Worm (Caenorhabditis elegans) whole organism, young adult: ENCODE data around the gene cyp-13A7.

Source experiments
- B0035.1 ChIP-seq: sonication (generic microtip); optimal IDR thresholded peaks from 2 replicates; lab custom pipeline; 2016; ENCODE audit warnings: missing genetic modification characterization, mild to moderate bottlenecking, missing compliant biosample characterization, missing genotype, missing genetic modification reagents
- Y67H2A.10 ChIP-seq: fragments of 200-800 bp; sonication (Bioruptor generic); conservative IDR thresholded peaks from 2 replicates; pipeline ENCODE4 v1.3.6; 2022; ENCODE audit warnings: missing genetic modification reagents, missing genetic modification characterization, missing compliant biosample characterization
- ama-1 ChIP-seq, 3 experiments: fragments of 150-350 bp in 1 of 3; sonication (generic microtip) in 2 of 3; optimal IDR thresholded peaks; 2 replicates each; lab custom pipeline; 2014 to 2018; ENCODE audit warnings: missing biosample characterization in 2 of 3, missing genetic modification characterization in 2 of 3, missing genetic modification reagents in 2 of 3
- aptf-2 ChIP-seq: fragments of 200-800 bp; sonication (Bioruptor generic); conservative IDR thresholded peaks from 2 replicates; pipeline ENCODE4 v1.3.6; 2022; ENCODE audit warnings: missing genetic modification reagents, missing genetic modification characterization, missing compliant biosample characterization
- attf-5 ChIP-seq: fragments of 200-800 bp; sonication (Bioruptor generic); optimal IDR thresholded peaks from 2 replicates; lab custom pipeline; 2018; ENCODE audit warnings: mild to moderate bottlenecking, missing genetic modification characterization, missing compliant biosample characterization
- ceh-79 ChIP-seq: sonication (generic microtip); optimal IDR thresholded peaks from 2 replicates; lab custom pipeline; 2017; ENCODE audit warnings: mild to moderate bottlenecking, missing genetic modification characterization, missing compliant biosample characterization
- die-1 ChIP-seq: sonication (generic microtip); optimal IDR thresholded peaks from 2 replicates; lab custom pipeline; 2016; ENCODE audit warnings: missing genotype, mild to moderate bottlenecking, missing genetic modification characterization, missing compliant biosample characterization
- dpff-1 ChIP-seq: sonication (generic microtip); optimal IDR thresholded peaks from 2 replicates; lab custom pipeline; 2017; ENCODE audit warnings: mild to moderate bottlenecking, missing genetic modification characterization, missing compliant biosample characterization
- dpl-1 ChIP-seq: fragments of 150-350 bp; optimal IDR thresholded peaks from 2 replicates; lab custom pipeline; 2014; ENCODE audit warnings: missing biosample characterization, missing genetic modification reagents, missing genetic modification characterization
- pha-4 ChIP-seq: fragments of 150-350 bp; sonication (generic microtip); optimal IDR thresholded peaks from 2 replicates; lab custom pipeline; 2014; ENCODE audit warnings: missing biosample characterization, missing genetic modification reagents, missing genetic modification characterization
- ztf-28 ChIP-seq: fragments of 200-800 bp; sonication (Bioruptor generic); IDR thresholded peaks from 2 replicates; pipeline ENCODE4 v1.3.6; 2022; ENCODE audit warnings: missing genetic modification reagents, missing genetic modification characterization, missing compliant biosample characterization

ce11 chrII:9838260-9838935, 35.0 kb downstream of the cyp-13A7 start, which contains the start of gene arrd-4:
- no peak for TF ChIP-seq ztf-28 (GFP tag; lab: Robert Waterston, UW)
- no peak for TF ChIP-seq ama-1 (optimal IDR thresholded peaks at IDR 0.05; lab: Kevin White, UChicago)
- no peak for TF ChIP-seq ama-1 (GFP tag; optimal IDR thresholded peaks at IDR 0.05; lab: Kevin White, UChicago)
- no peak for TF ChIP-seq die-1 (tag; lab: Kevin White, UChicago)
- TF ChIP-seq aptf-2 (GFP tag; lab: Robert Waterston, UW) = no peak
- no peak for TF ChIP-seq ceh-79 (tag; lab: Kevin White, UChicago)
- TF ChIP-seq dpl-1 (GFP tag; lab: Kevin White, UChicago) = no peak
- no peak for TF ChIP-seq attf-5 (GFP tag; lab: Kevin White, UChicago)
- no peak for TF ChIP-seq Y67H2A.10 (GFP tag; lab: Robert Waterston, UW)
- no peak for TF ChIP-seq pha-4 (tag; lab: Kevin White, UChicago)
- no peak for TF ChIP-seq dpff-1 (tag; lab: Kevin White, UChicago)
- TF ChIP-seq B0035.1 (tag; lab: Kevin White, UChicago) = no peak
